Fruit fly (Drosophila melanogaster) S2 (cell line): ENCODE results near the gene melt.

Experiments
- CG8478 ChIP-seq: fragments of >200 bp; optimal IDR thresholded peaks from 2 replicates; lab custom pipeline; 2018
- CTCF ChIP-seq, 2 experiments: fragments of >200 bp; optimal IDR thresholded peaks; 2 replicates each; lab custom pipeline; 2018

DNA sequence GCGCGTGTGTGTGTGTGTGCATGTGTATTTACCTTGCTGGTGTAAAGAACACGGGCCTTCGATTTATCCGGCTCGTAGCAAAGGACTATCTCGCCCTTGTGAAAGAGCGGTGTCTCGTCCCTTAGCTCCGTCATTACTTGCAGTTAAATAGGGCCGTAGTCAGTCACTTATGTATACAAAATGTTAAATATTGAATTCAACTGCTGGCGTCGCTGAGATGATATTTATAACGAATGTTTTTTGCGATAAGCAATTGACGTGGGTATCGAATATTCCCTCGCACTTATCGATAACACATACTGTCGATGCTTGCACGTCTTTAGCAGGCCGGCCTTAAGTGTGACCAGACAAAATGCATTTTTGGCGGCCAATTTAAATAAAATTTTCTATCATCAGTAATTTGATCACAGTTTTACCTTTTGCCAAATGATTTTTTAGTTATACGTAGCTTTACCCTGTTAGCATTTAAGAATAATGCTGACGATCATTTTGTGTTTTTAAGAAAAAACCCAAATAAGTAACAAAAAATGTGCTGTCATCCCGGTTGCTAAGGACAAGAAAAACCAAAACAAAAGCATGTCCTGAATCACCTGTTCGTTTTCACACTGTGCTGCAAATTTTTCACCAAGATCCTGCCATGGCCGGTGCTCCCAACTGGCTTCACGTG is 8.9 kb upstream of the melt start, which contains the start of the genes msl-3 and BBS1:
- no peak for TF ChIP-seq CTCF (optimal IDR thresholded peaks at IDR 0.05; lab: Kevin White, UChicago)
- no peak for TF ChIP-seq CG8478 (lab: Kevin White, UChicago)
